Worm (Caenorhabditis elegans) whole organism, L2 larva: ENCODE results near the gene clec-256.
A peak's percentile ranks its signal among the peaks of the same experiment; 100 is the strongest.

ENCODE experiments used
- C34F6.9 ChIP-seq: fragments of 150-350 bp; optimal IDR thresholded peaks from 2 replicates; lab custom pipeline; 2014; ENCODE audit warnings: missing biosample characterization, missing genetic modification characterization
- F13H6.1 ChIP-seq: sonication (generic microtip); optimal IDR thresholded peaks from 2 replicates; lab custom pipeline; 2016; ENCODE audit warnings: missing genetic modification characterization, missing compliant biosample characterization
- R02D3.7 ChIP-seq: fragments of 150-350 bp; optimal IDR thresholded peaks from 2 replicates; lab custom pipeline; 2014; ENCODE audit warnings: missing biosample characterization, missing genetic modification characterization
- Y55F3AM.14 ChIP-seq: fragments of 200-800 bp; sonication (Bioruptor generic); optimal IDR thresholded peaks from 2 replicates; lab custom pipeline; 2018; ENCODE audit warnings: mild to moderate bottlenecking, missing genetic modification characterization, missing compliant biosample characterization
- ZK546.5 ChIP-seq: sonication (generic microtip); optimal IDR thresholded peaks from 2 replicates; lab custom pipeline; 2017; ENCODE audit warnings: missing biosample characterization, missing genetic modification characterization
- alr-1 ChIP-seq: fragments of 150-350 bp; optimal IDR thresholded peaks from 2 replicates; lab custom pipeline; 2014; ENCODE audit warnings: missing biosample characterization, missing genetic modification characterization
- aly-2 ChIP-seq: fragments of 150-350 bp; optimal IDR thresholded peaks from 2 replicates; lab custom pipeline; 2014; ENCODE audit warnings: missing biosample characterization, missing genetic modification characterization
- ama-1 ChIP-seq: fragments of 150-350 bp; optimal IDR thresholded peaks from 2 replicates; lab custom pipeline; 2018; ENCODE audit warnings: inconsistent platforms
- blmp-1 ChIP-seq: sonication (generic microtip); optimal IDR thresholded peaks from 2 replicates; lab custom pipeline; 2017; ENCODE audit warnings: missing genetic modification characterization, mild to moderate bottlenecking, missing compliant biosample characterization, antibody characterized with exemption, moderate library complexity; ENCODE audit not compliant: insufficient read depth
- ceh-16 ChIP-seq: fragments of 150-350 bp; optimal IDR thresholded peaks from 2 replicates; lab custom pipeline; 2014; ENCODE audit warnings: missing biosample characterization, missing genetic modification characterization
- ceh-82 ChIP-seq: fragments of 150-350 bp; optimal IDR thresholded peaks from 2 replicates; lab custom pipeline; 2014; ENCODE audit warnings: missing biosample characterization, missing genetic modification characterization
- crh-2 ChIP-seq: sonication (generic microtip); optimal IDR thresholded peaks from 2 replicates; lab custom pipeline; 2017; ENCODE audit warnings: missing biosample characterization, missing genetic modification characterization
- dmd-4 ChIP-seq: sonication (generic microtip); optimal IDR thresholded peaks from 2 replicates; lab custom pipeline; 2017; ENCODE audit warnings: missing biosample characterization, missing genetic modification characterization
- egl-27 ChIP-seq: sonication (generic microtip); optimal IDR thresholded peaks from 3 replicates; lab custom pipeline; 2017; ENCODE audit warnings: missing biosample characterization, missing genetic modification reagents, missing genetic modification characterization
- elt-1 ChIP-seq: fragments of 150-350 bp; optimal IDR thresholded peaks from 2 replicates; lab custom pipeline; 2014; ENCODE audit warnings: missing biosample characterization, missing genetic modification characterization
- fos-1 ChIP-seq: fragments of 150-350 bp; optimal IDR thresholded peaks from 2 replicates; lab custom pipeline; 2014; ENCODE audit warnings: missing biosample characterization, missing genetic modification characterization
- gmeb-1 ChIP-seq: fragments of 150-350 bp; optimal IDR thresholded peaks from 2 replicates; lab custom pipeline; 2014; ENCODE audit warnings: missing biosample characterization, missing genetic modification characterization
- lin-13 ChIP-seq: fragments of 150-350 bp; optimal IDR thresholded peaks from 2 replicates; lab custom pipeline; 2014; ENCODE audit warnings: missing biosample characterization, missing genetic modification reagents, missing genetic modification characterization
- lin-39 ChIP-seq: fragments of 150-350 bp; optimal IDR thresholded peaks from 2 replicates; lab custom pipeline; 2014; ENCODE audit warnings: missing biosample characterization, missing genetic modification reagents, missing genetic modification characterization
- lsy-2 ChIP-seq, 2 experiments: fragments of 150-350 bp in 1 of 2; sonication (generic microtip) in 1 of 2; optimal IDR thresholded peaks; 2 replicates each; lab custom pipeline; 2014 to 2017; ENCODE audit warnings: missing biosample characterization in 2 of 2, missing genetic modification characterization in 2 of 2
- mab-5 ChIP-seq: fragments of 150-350 bp; optimal IDR thresholded peaks from 2 replicates; lab custom pipeline; 2014; ENCODE audit warnings: missing biosample characterization, missing genetic modification characterization
- mbf-1 ChIP-seq: sonication (generic microtip); optimal IDR thresholded peaks from 2 replicates; lab custom pipeline; 2017; ENCODE audit warnings: missing biosample characterization, missing genetic modification characterization
- mdl-1 ChIP-seq, 2 experiments: fragments of 150-350 bp in 1 of 2; sonication (generic microtip) in 1 of 2; optimal IDR thresholded peaks; 2 replicates each; lab custom pipeline; 2017; ENCODE audit warnings: missing biosample characterization in 2 of 2, missing genetic modification characterization in 2 of 2
- nhr-12 ChIP-seq: fragments of 150-350 bp; optimal IDR thresholded peaks from 2 replicates; lab custom pipeline; 2014; ENCODE audit warnings: missing biosample characterization, missing genetic modification characterization
- nhr-23 ChIP-seq: fragments of 150-350 bp; optimal IDR thresholded peaks from 2 replicates; lab custom pipeline; 2014; ENCODE audit warnings: missing biosample characterization, missing genetic modification reagents, missing genetic modification characterization
- nhr-237 ChIP-seq: fragments of 150-350 bp; optimal IDR thresholded peaks from 2 replicates; lab custom pipeline; 2014; ENCODE audit warnings: missing biosample characterization, missing genetic modification characterization
- nhr-6 ChIP-seq: fragments of 150-350 bp; optimal IDR thresholded peaks from 2 replicates; lab custom pipeline; 2014; ENCODE audit warnings: missing biosample characterization, missing genetic modification characterization
- sem-4 ChIP-seq: fragments of 150-350 bp; optimal IDR thresholded peaks from 2 replicates; lab custom pipeline; 2014; ENCODE audit warnings: missing biosample characterization, missing genetic modification reagents, missing genetic modification characterization
- skn-1 ChIP-seq: sonication (generic microtip); optimal IDR thresholded peaks from 2 replicates; lab custom pipeline; 2017; ENCODE audit warnings: missing biosample characterization, missing genetic modification characterization
- sma-9 ChIP-seq, 2 experiments: fragments of 150-350 bp in 1 of 2; sonication (generic microtip) in 1 of 2; optimal IDR thresholded peaks; 2 replicates each; lab custom pipeline; 2014 to 2016; ENCODE audit warnings: missing genetic modification characterization in 2 of 2, mild to moderate bottlenecking in 1 of 2, missing biosample characterization in 1 of 2, missing compliant biosample characterization in 1 of 2, missing genetic modification reagents in 1 of 2, moderate library complexity in 1 of 2
- unc-39 ChIP-seq: fragments of 150-350 bp; optimal IDR thresholded peaks from 2 replicates; lab custom pipeline; 2014; ENCODE audit warnings: missing biosample characterization, missing genetic modification characterization
- unc-55 ChIP-seq: fragments of 150-350 bp; sonication (generic microtip); optimal IDR thresholded peaks from 3 replicates; lab custom pipeline; 2014; ENCODE audit warnings: missing biosample characterization, missing genetic modification reagents, missing genetic modification characterization
- unc-62 ChIP-seq: fragments of 150-350 bp; optimal IDR thresholded peaks from 2 replicates; lab custom pipeline; 2014; ENCODE audit warnings: missing biosample characterization, missing genetic modification reagents, missing genetic modification characterization
- ztf-1 ChIP-seq: fragments of 200-800 bp; sonication (Bioruptor generic); conservative IDR thresholded peaks from 2 replicates; pipeline ENCODE4 v1.3.6; 2022; ENCODE audit warnings: missing genetic modification characterization, missing compliant biosample characterization
- ztf-11 ChIP-seq: sonication (generic microtip); optimal IDR thresholded peaks from 2 replicates; lab custom pipeline; 2017; ENCODE audit warnings: missing biosample characterization, missing genetic modification characterization

The clec-256 gene

DNA sequence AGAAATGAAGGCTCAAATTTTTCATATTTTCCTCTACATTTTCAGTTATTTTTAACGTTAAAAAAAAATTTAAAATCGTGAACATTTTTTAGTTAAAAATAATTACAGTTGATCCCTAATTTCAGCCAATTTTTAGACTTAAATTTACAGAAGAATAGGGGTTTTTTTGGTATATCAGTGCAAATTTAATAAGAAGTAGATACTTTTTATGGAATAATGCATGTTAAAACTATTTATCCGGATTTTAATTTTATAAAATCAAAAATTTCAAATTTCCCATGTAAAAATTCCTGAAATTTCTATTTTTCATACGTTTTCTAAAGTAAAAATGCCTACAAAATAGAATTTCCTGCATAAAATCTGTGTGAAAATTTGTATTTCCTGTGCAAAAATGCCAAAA, 47.4 kb upstream of the clec-256 start:
- no peak for TF ChIP-seq mbf-1 (tag; lab: Kevin White, UChicago)
- TF ChIP-seq elt-1: no peak
- no peak for TF ChIP-seq lin-39 (tag; lab: Kevin White, UChicago)
- no peak for TF ChIP-seq blmp-1 (tag; lab: Kevin White, UChicago)
- TF ChIP-seq ceh-16: no peak
- no peak for TF ChIP-seq F13H6.1
- TF ChIP-seq skn-1 (tag; lab: Kevin White, UChicago): no peak
- TF ChIP-seq C34F6.9 (tag; lab: Kevin White, UChicago): no peak
- no peak for TF ChIP-seq egl-27 (tag; lab: Kevin White, UChicago)
- no peak for TF ChIP-seq sem-4 (tag; lab: Kevin White, UChicago)
- TF ChIP-seq nhr-12 (tag; lab: Kevin White, UChicago): no peak
- TF ChIP-seq aly-2 (tag; lab: Kevin White, UChicago): no peak
- no peak for TF ChIP-seq R02D3.7
- no peak for TF ChIP-seq alr-1 (tag; lab: Kevin White, UChicago)
- no peak for TF ChIP-seq sma-9 (GFP tag; optimal IDR thresholded peaks at IDR 0.05; lab: Kevin White, UChicago)
- TF ChIP-seq sma-9 (tag; optimal IDR thresholded peaks at IDR 0.05; lab: Kevin White, UChicago): no peak
- TF ChIP-seq nhr-23 (tag; lab: Kevin White, UChicago): no peak
- TF ChIP-seq ceh-82: no peak
- TF ChIP-seq unc-62: no peak
- TF ChIP-seq crh-2 (tag; lab: Kevin White, UChicago): no peak
- TF ChIP-seq ztf-11 (tag; lab: Kevin White, UChicago): no peak
- TF ChIP-seq, all 48 proteins: peak for 0

DNA sequence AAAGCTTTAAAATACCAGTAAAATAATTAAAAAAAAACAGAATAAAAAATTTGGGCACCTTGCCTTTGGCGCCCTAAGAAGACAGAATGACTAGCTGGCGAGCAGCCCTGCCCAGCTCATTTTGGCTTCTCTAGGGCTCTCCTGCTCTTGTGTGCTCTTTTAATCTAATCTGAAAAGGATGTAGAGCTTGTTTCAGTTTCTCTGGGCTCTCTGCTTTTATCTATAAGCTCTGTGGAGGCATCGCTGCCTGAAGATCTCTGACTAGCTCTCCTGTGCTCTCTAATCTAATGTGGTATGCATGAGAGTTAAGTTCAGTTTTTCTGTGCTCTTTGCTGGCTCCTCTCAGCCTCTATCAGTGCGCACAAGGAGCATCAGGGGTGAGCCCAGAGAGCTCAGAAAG, 45.6 kb upstream of the clec-256 start:
- TF ChIP-seq unc-55 (GFP tag; lab: Kevin White, UChicago): peak; percentile 23
- peak; percentile 21 for TF ChIP-seq C34F6.9 (tag; lab: Kevin White, UChicago)
- TF ChIP-seq mab-5 (tag; lab: Kevin White, UChicago): no peak
- TF ChIP-seq, all 48 proteins: peak for 2

DNA sequence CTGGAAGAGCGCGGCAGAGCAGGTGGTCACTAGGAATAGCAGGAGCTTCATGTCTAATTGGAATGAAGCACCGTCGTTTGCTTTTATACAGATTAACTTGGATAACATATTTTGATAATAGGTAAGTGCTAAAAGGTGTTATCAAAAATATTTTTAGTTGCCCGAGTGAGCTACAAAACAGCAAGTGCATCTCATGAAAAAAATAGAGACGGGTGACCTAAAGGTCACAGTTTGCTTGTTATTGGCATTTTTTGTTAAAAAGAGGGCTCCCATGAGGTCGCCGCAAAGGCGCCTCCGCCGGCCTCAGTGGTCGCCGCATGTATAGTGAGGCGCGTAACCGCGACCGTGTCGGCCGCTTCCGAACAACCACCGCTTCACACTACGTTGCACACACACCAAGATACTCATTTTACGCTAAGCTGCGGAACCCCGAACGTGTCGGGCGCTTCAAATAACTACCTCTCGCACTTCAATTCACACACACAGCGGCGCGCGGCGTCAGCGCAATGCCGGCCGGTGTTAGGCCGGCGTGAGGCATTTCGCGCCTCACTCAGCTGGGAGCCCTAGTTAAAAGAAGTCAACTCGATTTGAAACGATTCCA, 42.1 kb upstream of the clec-256 start, which contains the start of gene asp-19:
asp-19 (minus strand) TSS at position 51 of the 601 bp plus-strand sequence.
- TF ChIP-seq ceh-16: no peak
- no peak for TF ChIP-seq lin-13 (GFP tag; lab: Kevin White, UChicago)
- TF ChIP-seq nhr-237 (tag; lab: Kevin White, UChicago): no peak
- no peak for TF ChIP-seq unc-39
- no peak for TF ChIP-seq gmeb-1 (tag; lab: Kevin White, UChicago)
- TF ChIP-seq elt-1: no peak
- no peak for TF ChIP-seq blmp-1 (tag; lab: Kevin White, UChicago)
- TF ChIP-seq mbf-1 (tag; lab: Kevin White, UChicago): no peak
- no peak for TF ChIP-seq fos-1
- TF ChIP-seq crh-2 (tag; lab: Kevin White, UChicago): no peak
- no peak for TF ChIP-seq sem-4 (tag; lab: Kevin White, UChicago)
- TF ChIP-seq dmd-4 (tag; lab: Kevin White, UChicago): no peak
- TF ChIP-seq nhr-6 (tag; lab: Kevin White, UChicago): no peak
- TF ChIP-seq Y55F3AM.14: no peak
- no peak for TF ChIP-seq ztf-11 (tag; lab: Kevin White, UChicago)
- TF ChIP-seq ZK546.5 (tag; lab: Kevin White, UChicago): no peak
- TF ChIP-seq mdl-1 (tag; optimal IDR thresholded peaks at IDR 0.05; lab: Kevin White, UChicago): no peak
- no peak for TF ChIP-seq lsy-2 (tag; optimal IDR thresholded peaks at IDR 0.05; lab: Kevin White, UChicago)
- no peak for TF ChIP-seq alr-1 (tag; lab: Kevin White, UChicago)
- TF ChIP-seq, all 48 proteins: peak for 0

DNA sequence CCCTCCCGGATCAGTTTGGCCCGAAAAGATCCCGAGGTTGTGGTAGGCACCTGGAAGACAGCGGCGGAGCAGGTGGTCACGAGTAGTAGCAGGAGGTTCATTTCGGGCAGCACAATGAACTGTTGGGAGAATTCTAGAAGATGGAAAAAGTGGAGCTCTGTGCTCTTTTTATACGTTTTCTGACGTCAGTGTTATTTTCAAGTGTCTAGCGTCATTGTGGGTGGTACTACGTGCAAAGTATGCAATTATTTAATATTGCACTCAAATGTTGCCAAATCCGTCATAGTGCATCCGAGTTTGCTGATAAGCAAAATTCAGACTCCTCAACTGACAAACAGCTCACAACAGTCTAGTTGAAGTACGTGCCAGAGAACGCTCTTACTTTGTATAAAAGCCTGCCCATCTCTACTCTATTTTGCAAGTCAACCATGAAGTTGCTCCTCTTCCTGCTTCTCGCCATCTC, 39.9 kb upstream of the clec-256 start, which contains the start of the genes asp-18 and scl-19:
asp-18 (minus strand) TSS at position 101 of the 463 bp plus-strand sequence.
scl-19 (plus strand) TSS at position 413 of the 463 bp plus-strand sequence.
- TF ChIP-seq unc-55 (GFP tag; lab: Kevin White, UChicago): no peak
- TF ChIP-seq ztf-1 (GFP tag; lab: Robert Waterston, UW): no peak
- no peak for TF ChIP-seq fos-1
- no peak for TF ChIP-seq alr-1 (tag; lab: Kevin White, UChicago)
- TF ChIP-seq F13H6.1: no peak
- no peak for TF ChIP-seq mbf-1 (tag; lab: Kevin White, UChicago)
- TF ChIP-seq Y55F3AM.14: no peak
- no peak for TF ChIP-seq ama-1 (lab: Kevin White, UChicago)
- no peak for TF ChIP-seq unc-62
